Fruit fly (Drosophila melanogaster) whole organism, adult: Measurements from ENCODE around the gene jvl.

Experiments
- CG11617 ChIP-seq: fragments of 200-800 bp; sonication (Bioruptor generic); optimal IDR thresholded peaks from 2 replicates; lab custom pipeline; 2017; ENCODE audit warnings: mild to moderate bottlenecking, missing biosample characterization, missing genetic modification reagents, missing genetic modification characterization
- CG12768 ChIP-seq: fragments of 200-800 bp; sonication (Bioruptor generic); optimal IDR thresholded peaks from 2 replicates; lab custom pipeline; 2017; ENCODE audit warnings: missing biosample characterization, missing genetic modification characterization, mild to moderate bottlenecking, moderate library complexity, missing genetic modification reagents
- CG14711 ChIP-seq: fragments of 200-800 bp; sonication (Bioruptor generic); optimal IDR thresholded peaks from 2 replicates; lab custom pipeline; 2018; ENCODE audit warnings: missing biosample characterization, mild to moderate bottlenecking, missing genetic modification characterization, moderate library complexity
- CG1620 ChIP-seq: fragments of 200-800 bp; sonication (Bioruptor generic); optimal IDR thresholded peaks from 2 replicates; lab custom pipeline; 2016; ENCODE audit warnings: missing biosample characterization, missing genetic modification characterization
- CG33017 ChIP-seq: fragments of 200-800 bp; sonication (Bioruptor generic); optimal IDR thresholded peaks from 2 replicates; lab custom pipeline; 2018; ENCODE audit warnings: missing biosample characterization, mild to moderate bottlenecking, missing genetic modification characterization, moderate library complexity
- CG5204 ChIP-seq: fragments of 200-800 bp; sonication (Bioruptor generic); optimal IDR thresholded peaks from 2 replicates; lab custom pipeline; 2016; ENCODE audit warnings: missing biosample characterization, missing genetic modification characterization
- CG7045 ChIP-seq: fragments of 200-800 bp; sonication (Bioruptor generic); optimal IDR thresholded peaks from 2 replicates; lab custom pipeline; 2017; ENCODE audit warnings: missing biosample characterization, mild to moderate bottlenecking, missing genetic modification characterization
- CG7101 ChIP-seq: fragments of 200-800 bp; sonication (Bioruptor generic); optimal IDR thresholded peaks from 2 replicates; lab custom pipeline; 2018; ENCODE audit warnings: missing biosample characterization, mild to moderate bottlenecking, missing genetic modification characterization, moderate library complexity
- Clk ChIP-seq: fragments of 200-800 bp; sonication (Bioruptor generic); optimal IDR thresholded peaks from 2 replicates; lab custom pipeline; 2017; ENCODE audit warnings: missing biosample characterization, missing genetic modification characterization
- Crg-1 ChIP-seq: fragments of 200-800 bp; sonication (Bioruptor generic); optimal IDR thresholded peaks from 2 replicates; lab custom pipeline; 2016; ENCODE audit warnings: missing biosample characterization, missing genetic modification characterization
- Hr96 ChIP-seq: fragments of 200-800 bp; sonication (Bioruptor generic); optimal IDR thresholded peaks from 2 replicates; lab custom pipeline; 2016; ENCODE audit warnings: missing biosample characterization, missing genetic modification characterization
- Mnt ChIP-seq: fragments of 200-800 bp; sonication (Bioruptor generic); optimal IDR thresholded peaks from 2 replicates; lab custom pipeline; 2016; ENCODE audit warnings: missing biosample characterization, mild to moderate bottlenecking, missing genetic modification characterization
- bab1 ChIP-seq: fragments of 200-800 bp; sonication (Bioruptor generic); optimal IDR thresholded peaks from 3 replicates; lab custom pipeline; 2019; ENCODE audit warnings: missing biosample characterization, mild to moderate bottlenecking, missing genetic modification characterization, moderate library complexity
- cic ChIP-seq: fragments of 200-800 bp; sonication (Bioruptor generic); optimal IDR thresholded peaks from 2 replicates; lab custom pipeline; 2017; ENCODE audit warnings: missing biosample characterization, mild to moderate bottlenecking, missing genetic modification characterization, moderate library complexity
- cnc ChIP-seq, 2 experiments: fragments of >200 bp; optimal IDR thresholded peaks; 2 replicates each; lab custom pipeline; 2017
- kay ChIP-seq: fragments of 200-800 bp; sonication (Bioruptor generic); peaks from one replicate; lab custom pipeline; 2016; ENCODE audit warnings: missing biosample characterization, missing genetic modification characterization, borderline replicate concordance
- ovo ChIP-seq: fragments of 200-800 bp; sonication (Bioruptor generic); optimal IDR thresholded peaks from 2 replicates; lab custom pipeline; 2016; ENCODE audit warnings: missing biosample characterization, missing genetic modification characterization
- pad ChIP-seq: fragments of 200-800 bp; sonication (Bioruptor generic); optimal IDR thresholded peaks from 3 replicates; lab custom pipeline; 2017; ENCODE audit warnings: missing biosample characterization, missing genetic modification characterization, mild to moderate bottlenecking, moderate library complexity, missing genetic modification reagents
- tj ChIP-seq: fragments of 200-800 bp; sonication (Bioruptor generic); optimal IDR thresholded peaks from 3 replicates; lab custom pipeline; 2017; ENCODE audit warnings: missing biosample characterization, mild to moderate bottlenecking, missing genetic modification characterization, moderate library complexity
- toe ChIP-seq: fragments of 200-800 bp; sonication (Bioruptor generic); optimal IDR thresholded peaks from 2 replicates; lab custom pipeline; 2016; ENCODE audit warnings: missing biosample characterization, missing genetic modification characterization

Gene jvl

dm6 chr3R:14742928-14743327 is 1.5 kb downstream of the jvl start:
- TF ChIP-seq Crg-1 (GFP tag; lab: Kevin White, UChicago) (no peak), CG7101 (peak; percentile 30), kay (GFP tag; lab: Kevin White, UChicago) (peak; percentile 10), tj (GFP tag; lab: Kevin White, UChicago) (no peak), ovo (GFP tag; lab: Kevin White, UChicago) (no peak), CG12768 (GFP tag; lab: Kevin White, UChicago) (no peak), CG14711 (peak; percentile 7), CG33017 (tag; lab: Kevin White, UChicago) (peak; percentile 29), CG7045 (GFP tag; lab: Kevin White, UChicago) (no peak), bab1 (GFP tag; lab: Kevin White, UChicago) (peak; percentile 80), Hr96 (GFP tag; lab: Kevin White, UChicago) (no peak)

dm6 chr3R:14743418-14743817 is 2.0 kb downstream of the jvl start:
- TF ChIP-seq kay (GFP tag; lab: Kevin White, UChicago) (no peak), CG12768 (GFP tag; lab: Kevin White, UChicago) (no peak), CG7045 (GFP tag; lab: Kevin White, UChicago) (no peak), Mnt (GFP tag; lab: Kevin White, UChicago) (no peak), CG14711 (no peak), CG1620 (GFP tag; lab: Kevin White, UChicago) (no peak), CG33017 (tag; lab: Kevin White, UChicago) (no peak), CG7101 (no peak), Crg-1 (GFP tag; lab: Kevin White, UChicago) (no peak), ovo (GFP tag; lab: Kevin White, UChicago) (no peak), tj (GFP tag; lab: Kevin White, UChicago) (no peak), cic (GFP tag; lab: Kevin White, UChicago) (no peak)

dm6 chr3R:14744339-14745129 is 3.2 kb downstream of the jvl start:
- no peak for TF ChIP-seq cnc (optimal IDR thresholded peaks at IDR 0.05; lab: Kevin White, UChicago)
- TF ChIP-seq kay (GFP tag; lab: Kevin White, UChicago) = peak; percentile 73
- no peak for TF ChIP-seq Hr96 (GFP tag; lab: Kevin White, UChicago)
- peak; percentile 17 for TF ChIP-seq cic (GFP tag; lab: Kevin White, UChicago)
- TF ChIP-seq CG5204 (GFP tag; lab: Kevin White, UChicago) = no peak

- TF ChIP-seq CG33017 (tag; lab: Kevin White, UChicago) (peak; percentile 13), Crg-1 (GFP tag; lab: Kevin White, UChicago) (no peak), toe (no peak), cnc (optimal IDR thresholded peaks at IDR 0.05; lab: Kevin White, UChicago) (peak in 1 of 2 experiments; percentile 51), kay (GFP tag; lab: Kevin White, UChicago) (peak; percentile 95), tj (GFP tag; lab: Kevin White, UChicago) (no peak), CG12768 (GFP tag; lab: Kevin White, UChicago) (no peak), CG7045 (GFP tag; lab: Kevin White, UChicago) (no peak), CG7101 (no peak), cic (GFP tag; lab: Kevin White, UChicago) (peak; percentile 84)
Measured at dm6 chr3R:14747259-14747856, 6.0 kb downstream of the jvl start.

dm6 chr3R:14747915-14748314 is 6.5 kb downstream of the jvl start:
- TF ChIP-seq cic (GFP tag; lab: Kevin White, UChicago) (peak; percentile 62), Crg-1 (GFP tag; lab: Kevin White, UChicago) (no peak)

- TF ChIP-seq cnc (optimal IDR thresholded peaks at IDR 0.05; lab: Kevin White, UChicago) (peak in 1 of 2 experiments; percentile 60), CG5204 (GFP tag; lab: Kevin White, UChicago) (no peak)
Measured at dm6 chr3R:14748323-14749076, 7.1 kb downstream of the jvl start.

dm6 chr3R:14749077-14749798 is 7.9 kb downstream of the jvl start:
- TF ChIP-seq cic (GFP tag; lab: Kevin White, UChicago) = peak; percentile 91
- peak; percentile 99 for TF ChIP-seq kay (GFP tag; lab: Kevin White, UChicago)
- no peak for TF ChIP-seq toe
- peak; percentile 73 for TF ChIP-seq CG7101
- peak; percentile 90 for TF ChIP-seq Mnt (GFP tag; lab: Kevin White, UChicago)
- peak; percentile 29 for TF ChIP-seq Clk (GFP tag; lab: Kevin White, UChicago)
- peak; percentile 69 for TF ChIP-seq tj (GFP tag; lab: Kevin White, UChicago)
- TF ChIP-seq CG33017 (tag; lab: Kevin White, UChicago) = peak; percentile 69
- no peak for TF ChIP-seq cnc (optimal IDR thresholded peaks at IDR 0.05; lab: Kevin White, UChicago)
- TF ChIP-seq CG12768 (GFP tag; lab: Kevin White, UChicago) = peak; percentile 65
- peak; percentile 61 for TF ChIP-seq CG14711
- peak; percentile 6 for TF ChIP-seq CG5204 (GFP tag; lab: Kevin White, UChicago)
- TF ChIP-seq CG7045 (GFP tag; lab: Kevin White, UChicago) = peak; percentile 64
- TF ChIP-seq CG11617 = peak; percentile 80
- peak; percentile 68 for TF ChIP-seq bab1 (GFP tag; lab: Kevin White, UChicago)
- peak; percentile 23 for TF ChIP-seq Hr96 (GFP tag; lab: Kevin White, UChicago)
- TF ChIP-seq Crg-1 (GFP tag; lab: Kevin White, UChicago) = peak; percentile 53
- TF ChIP-seq ovo (GFP tag; lab: Kevin White, UChicago) = peak; percentile 65
- no peak for TF ChIP-seq CG1620 (GFP tag; lab: Kevin White, UChicago)
- peak; percentile 48 for TF ChIP-seq pad (GFP tag; lab: Kevin White, UChicago)
